Worm (Caenorhabditis elegans): Measurements from ENCODE around the gene Y105C5B.8.

The Y105C5B.8 gene

DNA sequence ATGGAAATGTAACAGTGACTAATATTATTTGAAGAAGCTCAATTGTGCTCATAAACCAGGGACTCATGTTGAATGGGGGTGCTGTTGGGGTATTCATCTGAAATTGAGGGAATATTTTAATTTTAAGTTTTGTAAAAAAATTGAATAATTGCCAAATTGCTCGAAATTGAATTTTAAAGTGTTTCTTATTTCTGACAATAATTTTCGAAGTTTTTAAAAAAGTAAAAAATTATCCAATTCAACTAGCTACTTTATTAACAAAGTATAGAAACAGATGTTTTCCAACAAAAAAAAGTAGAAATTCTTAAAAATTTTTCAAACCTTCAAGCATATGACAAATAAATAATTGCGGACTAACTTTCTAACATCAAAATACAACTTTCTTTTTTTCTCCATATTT lies 32.5 kb downstream of the Y105C5B.8 start, which contains the start of gene srv-14:
TSS of gene srv-14 (minus strand) at position 101 of the 400 bp plus-strand sequence.
- TF ChIP-seq ztf-23 (GFP tag; IDR thresholded peaks at IDR 0.05) (no peak), T22C8.4 (GFP tag; IDR thresholded peaks at IDR 0.05) (no peak), ref-1 (GFP tag; conservative IDR thresholded peaks at IDR 0.05) (no peak), ztf-29 (GFP tag; IDR thresholded peaks at IDR 0.05) (no peak), tab-1 (GFP tag; IDR thresholded peaks at IDR 0.05) (no peak), flt-1 (GFP tag; IDR thresholded peaks at IDR 0.05) (no peak), cog-1 (tag; optimal IDR thresholded peaks at IDR 0.05) (no peak), med-1 (GFP tag; optimal IDR thresholded peaks at IDR 0.05; ENCODE audit: insufficient read depth) (no peak), klf-2 (GFP tag; conservative IDR thresholded peaks at IDR 0.05) (no peak)

DNA sequence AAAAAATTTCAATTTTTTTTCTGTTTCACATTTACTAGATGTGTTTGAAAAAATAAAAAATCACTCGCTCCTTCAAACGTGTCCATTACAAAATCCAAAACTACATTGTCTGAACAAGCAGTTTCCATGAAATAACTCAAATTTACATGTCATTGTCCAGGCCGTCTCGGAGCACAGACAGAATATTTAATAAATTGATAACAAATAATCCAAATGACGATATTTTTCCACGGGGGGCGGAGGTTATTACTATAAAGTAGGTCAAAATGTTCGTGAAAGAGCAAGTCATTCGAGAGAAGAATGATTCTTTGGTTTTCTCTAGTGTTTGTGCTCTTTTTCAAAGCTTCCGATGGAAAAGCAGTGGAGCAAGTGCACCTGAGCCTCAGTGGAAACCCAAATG lies 42.7 kb downstream of the Y105C5B.8 start, which contains the start of gene Y105C5B.3:
TSS of gene Y105C5B.3 (plus strand) at position 301 of the 400 bp plus-strand sequence.
- no peak for TF ChIP-seq flt-1 (GFP tag; IDR thresholded peaks at IDR 0.05)
- TF ChIP-seq ztf-23 (GFP tag; IDR thresholded peaks at IDR 0.05), result no peak

DNA sequence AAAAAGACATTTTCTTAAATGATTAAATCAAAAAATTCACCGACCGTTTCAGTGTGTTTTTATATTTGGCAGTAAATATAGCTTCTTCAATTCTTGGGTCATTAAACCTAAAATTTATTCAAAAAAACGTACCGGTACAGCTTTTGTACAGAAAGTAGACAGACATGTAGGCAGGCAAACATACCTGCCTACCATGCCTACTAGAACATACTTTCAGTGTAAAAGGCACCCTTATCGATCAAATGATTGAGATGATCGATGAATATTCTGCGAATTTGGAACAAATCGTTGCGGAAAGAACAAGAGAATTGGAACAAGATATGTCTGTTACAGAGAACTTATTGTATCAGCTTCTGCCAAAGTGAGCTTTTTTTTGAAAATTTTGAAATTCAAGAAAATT lies 46.5 kb downstream of the Y105C5B.8 start:
- TF ChIP-seq med-1 (GFP tag; optimal IDR thresholded peaks at IDR 0.05; ENCODE audit: insufficient read depth) (no peak), ztf-29 (GFP tag; IDR thresholded peaks at IDR 0.05) (no peak), ref-1 (GFP tag; conservative IDR thresholded peaks at IDR 0.05) (no peak), klf-2 (GFP tag; conservative IDR thresholded peaks at IDR 0.05) (no peak), T22C8.4 (GFP tag; IDR thresholded peaks at IDR 0.05) (no peak), cog-1 (tag; optimal IDR thresholded peaks at IDR 0.05) (no peak), flt-1 (GFP tag; IDR thresholded peaks at IDR 0.05) (no peak), ztf-23 (GFP tag; IDR thresholded peaks at IDR 0.05) (no peak), tab-1 (GFP tag; IDR thresholded peaks at IDR 0.05) (no peak)

DNA sequence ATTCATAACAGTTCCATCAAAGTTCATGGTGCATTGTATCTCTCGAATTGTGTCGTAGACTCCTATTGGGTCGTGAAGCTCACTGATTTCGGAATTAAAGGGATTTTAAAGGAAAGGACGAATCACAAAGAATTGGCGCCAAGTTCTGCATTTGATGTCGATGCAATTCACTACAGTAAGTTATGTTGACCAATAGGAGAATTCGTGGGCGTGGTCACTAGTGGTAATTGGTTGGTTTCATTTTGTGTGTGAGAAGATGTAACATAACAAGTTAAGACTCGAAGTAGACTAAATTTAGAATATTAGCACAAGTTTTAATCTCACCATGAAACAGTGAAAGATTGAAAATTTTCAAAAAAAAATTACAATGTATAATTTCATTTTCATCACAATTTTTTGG lies 48.4 kb downstream of the Y105C5B.8 start:
- no peak for TF ChIP-seq cog-1 (tag; optimal IDR thresholded peaks at IDR 0.05)
- no peak for TF ChIP-seq med-1 (GFP tag; optimal IDR thresholded peaks at IDR 0.05; ENCODE audit: insufficient read depth)
- no peak for TF ChIP-seq ztf-23 (GFP tag; IDR thresholded peaks at IDR 0.05)
- no peak for TF ChIP-seq ztf-29 (GFP tag; IDR thresholded peaks at IDR 0.05)
- no peak for TF ChIP-seq T22C8.4 (GFP tag; IDR thresholded peaks at IDR 0.05)
- TF ChIP-seq klf-2 (GFP tag; conservative IDR thresholded peaks at IDR 0.05), result no peak
- no peak for TF ChIP-seq ref-1 (GFP tag; conservative IDR thresholded peaks at IDR 0.05)
- TF ChIP-seq flt-1 (GFP tag; IDR thresholded peaks at IDR 0.05), result no peak
- no peak for TF ChIP-seq tab-1 (GFP tag; IDR thresholded peaks at IDR 0.05)

All from whole organism, midembryonic.